Fruit fly (Drosophila melanogaster) whole organism, larva: ENCODE data around the gene CG13634.

Experiments
- noc ChIP-seq: fragments of 200-800 bp; sonication (Bioruptor generic); optimal IDR thresholded peaks from 3 replicates; lab custom pipeline; 2019; ENCODE audit warnings: missing biosample characterization, mild to moderate bottlenecking, missing genetic modification characterization, moderate library complexity

CG13634 gene

dm6 chr3R:24799503-24799902, 9.6 kb upstream of the CG13634 start, which contains the start of gene Ude:
Gene Ude, minus strand, starts transcription at chr3R:24799668.
- TF ChIP-seq noc (tag; lab: Kevin White, UChicago) = no peak

- peak; percentile 57 for TF ChIP-seq noc (tag; lab: Kevin White, UChicago)
These were observed 8.7 kb upstream of the CG13634 start for dm6 chr3R:24798595-24798994.

dm6 chr3R:24787734-24788133, 2.2 kb downstream of the CG13634 start, which contains the start of gene Ets96B:
Gene Ets96B, plus strand, starts transcription at chr3R:24788054.
- TF ChIP-seq noc (tag; lab: Kevin White, UChicago) = no peak

dm6 chr3R:24787042-24787565, 2.8 kb downstream of the CG13634 start, which contains the start of gene CG5805:
Gene CG5805, minus strand, starts transcription at chr3R:24787421.
- peak; percentile 41 for TF ChIP-seq noc (tag; lab: Kevin White, UChicago)

dm6 chr3R:24778218-24778739, 11.7 kb downstream of the CG13634 start:
- no peak for TF ChIP-seq noc (tag; lab: Kevin White, UChicago)

- no peak for TF ChIP-seq noc (tag; lab: Kevin White, UChicago)
These were observed 12.8 kb downstream of the CG13634 start for dm6 chr3R:24777101-24777500.

- TF ChIP-seq noc (tag; lab: Kevin White, UChicago) = no peak
These were observed 16.5 kb downstream of the CG13634 start for dm6 chr3R:24773422-24773821.

dm6 chr3R:24773016-24773415, 16.9 kb downstream of the CG13634 start:
- no peak for TF ChIP-seq noc (tag; lab: Kevin White, UChicago)

dm6 chr3R:24771273-24772231, 18.4 kb downstream of the CG13634 start, which contains the start of gene CG42331:
Gene CG42331, plus strand, starts transcription at chr3R:24772181.
- peak; percentile 69 for TF ChIP-seq noc (tag; lab: Kevin White, UChicago)

dm6 chr3R:24769601-24770000, 20.3 kb downstream of the CG13634 start:
- TF ChIP-seq noc (tag; lab: Kevin White, UChicago) = no peak

- TF ChIP-seq noc (tag; lab: Kevin White, UChicago) = peak; percentile 32
These were observed 21.2 kb downstream of the CG13634 start, which contains the start of gene CG13631 for dm6 chr3R:24768538-24769401. Gene CG13631, plus strand, starts transcription at chr3R:24769351.

dm6 chr3R:24767667-24768340, 22.1 kb downstream of the CG13634 start:
- no peak for TF ChIP-seq noc (tag; lab: Kevin White, UChicago)

dm6 chr3R:24766684-24767083, 23.3 kb downstream of the CG13634 start:
- no peak for TF ChIP-seq noc (tag; lab: Kevin White, UChicago)

- no peak for TF ChIP-seq noc (tag; lab: Kevin White, UChicago)
These were observed 25.0 kb downstream of the CG13634 start, which contains the start of gene AstA for dm6 chr3R:24764971-24765370. Gene AstA, minus strand, starts transcription at chr3R:24765071.
